Worm (Caenorhabditis elegans): ENCODE measurements around the gene T22D1.8.

The T22D1.8 gene

ce11 chrIV:6905947-6906489 lies at the start of gene T22D1.8, which contains the start of gene T22D1.17:
Gene T22D1.8, minus strand, starts transcription at chrIV:6906348.
Gene T22D1.17, plus strand, starts transcription at chrIV:6905997.
- no peak for TF ChIP-seq ztf-29 (GFP tag; IDR thresholded peaks at IDR 0.05)
- TF ChIP-seq T22C8.4 (GFP tag; IDR thresholded peaks at IDR 0.05) = no peak
- no peak for TF ChIP-seq tab-1 (GFP tag; IDR thresholded peaks at IDR 0.05)
- TF ChIP-seq med-1 (GFP tag; optimal IDR thresholded peaks at IDR 0.05; ENCODE audit: insufficient read depth) = no peak
- no peak for TF ChIP-seq ref-1 (GFP tag; conservative IDR thresholded peaks at IDR 0.05)
- TF ChIP-seq klf-2 (GFP tag; conservative IDR thresholded peaks at IDR 0.05) = no peak
- no peak for TF ChIP-seq flt-1 (GFP tag; IDR thresholded peaks at IDR 0.05)
- no peak for TF ChIP-seq cog-1 (tag; optimal IDR thresholded peaks at IDR 0.05)
- TF ChIP-seq ztf-23 (GFP tag; IDR thresholded peaks at IDR 0.05) = no peak

- TF ChIP-seq ztf-23 (GFP tag; IDR thresholded peaks at IDR 0.05) (no peak), cog-1 (tag; optimal IDR thresholded peaks at IDR 0.05) (no peak), med-1 (GFP tag; optimal IDR thresholded peaks at IDR 0.05; ENCODE audit: insufficient read depth) (no peak), tab-1 (GFP tag; IDR thresholded peaks at IDR 0.05) (no peak), T22C8.4 (GFP tag; IDR thresholded peaks at IDR 0.05) (no peak), ref-1 (GFP tag; conservative IDR thresholded peaks at IDR 0.05) (no peak), ztf-29 (GFP tag; IDR thresholded peaks at IDR 0.05) (no peak), flt-1 (GFP tag; IDR thresholded peaks at IDR 0.05) (no peak), klf-2 (GFP tag; conservative IDR thresholded peaks at IDR 0.05) (no peak)
Observed at ce11 chrIV:6954682-6955081, 48.5 kb upstream of the T22D1.8 start.

ce11 chrIV:6951259-6951658 lies 45.1 kb upstream of the T22D1.8 start:
- TF ChIP-seq ztf-29 (GFP tag; IDR thresholded peaks at IDR 0.05) (no peak), klf-2 (GFP tag; conservative IDR thresholded peaks at IDR 0.05) (no peak), ref-1 (GFP tag; conservative IDR thresholded peaks at IDR 0.05) (no peak), T22C8.4 (GFP tag; IDR thresholded peaks at IDR 0.05) (no peak), tab-1 (GFP tag; IDR thresholded peaks at IDR 0.05) (no peak), ztf-23 (GFP tag; IDR thresholded peaks at IDR 0.05) (no peak), cog-1 (tag; optimal IDR thresholded peaks at IDR 0.05) (no peak), med-1 (GFP tag; optimal IDR thresholded peaks at IDR 0.05; ENCODE audit: insufficient read depth) (no peak), flt-1 (GFP tag; IDR thresholded peaks at IDR 0.05) (no peak)

ce11 chrIV:6946832-6947231 lies 40.7 kb upstream of the T22D1.8 start:
- TF ChIP-seq ref-1 (GFP tag; conservative IDR thresholded peaks at IDR 0.05) (no peak), ztf-23 (GFP tag; IDR thresholded peaks at IDR 0.05) (no peak)

ce11 chrIV:6941101-6941500 lies 35.0 kb upstream of the T22D1.8 start:
- no peak for TF ChIP-seq flt-1 (GFP tag; IDR thresholded peaks at IDR 0.05)
- no peak for TF ChIP-seq ztf-23 (GFP tag; IDR thresholded peaks at IDR 0.05)
- TF ChIP-seq med-1 (GFP tag; optimal IDR thresholded peaks at IDR 0.05; ENCODE audit: insufficient read depth) = no peak
- no peak for TF ChIP-seq klf-2 (GFP tag; conservative IDR thresholded peaks at IDR 0.05)

ce11 chrIV:6937548-6937947 lies 31.4 kb upstream of the T22D1.8 start, which contains the start of gene npr-12:
Gene npr-12, minus strand, starts transcription at chrIV:6937648.
- TF ChIP-seq cog-1 (tag; optimal IDR thresholded peaks at IDR 0.05) (no peak), ref-1 (GFP tag; conservative IDR thresholded peaks at IDR 0.05) (no peak), ztf-29 (GFP tag; IDR thresholded peaks at IDR 0.05) (no peak), klf-2 (GFP tag; conservative IDR thresholded peaks at IDR 0.05) (no peak), ztf-23 (GFP tag; IDR thresholded peaks at IDR 0.05) (no peak), T22C8.4 (GFP tag; IDR thresholded peaks at IDR 0.05) (no peak), flt-1 (GFP tag; IDR thresholded peaks at IDR 0.05) (no peak), med-1 (GFP tag; optimal IDR thresholded peaks at IDR 0.05; ENCODE audit: insufficient read depth) (no peak), tab-1 (GFP tag; IDR thresholded peaks at IDR 0.05) (no peak)

ce11 chrIV:6928417-6928816 lies 22.3 kb upstream of the T22D1.8 start, which contains the start of gene cest-6:
Gene cest-6, minus strand, starts transcription at chrIV:6928517.
- no peak for TF ChIP-seq ztf-29 (GFP tag; IDR thresholded peaks at IDR 0.05)
- TF ChIP-seq tab-1 (GFP tag; IDR thresholded peaks at IDR 0.05) = no peak
- no peak for TF ChIP-seq ztf-23 (GFP tag; IDR thresholded peaks at IDR 0.05)
- TF ChIP-seq med-1 (GFP tag; optimal IDR thresholded peaks at IDR 0.05; ENCODE audit: insufficient read depth) = no peak
- no peak for TF ChIP-seq klf-2 (GFP tag; conservative IDR thresholded peaks at IDR 0.05)
- TF ChIP-seq flt-1 (GFP tag; IDR thresholded peaks at IDR 0.05) = no peak

ce11 chrIV:6925520-6925919 lies 19.4 kb upstream of the T22D1.8 start:
- TF ChIP-seq tab-1 (GFP tag; IDR thresholded peaks at IDR 0.05) (no peak), med-1 (GFP tag; optimal IDR thresholded peaks at IDR 0.05; ENCODE audit: insufficient read depth) (no peak), flt-1 (GFP tag; IDR thresholded peaks at IDR 0.05) (no peak), cog-1 (tag; optimal IDR thresholded peaks at IDR 0.05) (no peak)

ce11 chrIV:6923070-6923469 lies 16.9 kb upstream of the T22D1.8 start, which contains the start of gene T22D1.1:
Gene T22D1.1, plus strand, starts transcription at chrIV:6923370.
- no peak for TF ChIP-seq tab-1 (GFP tag; IDR thresholded peaks at IDR 0.05)
- no peak for TF ChIP-seq klf-2 (GFP tag; conservative IDR thresholded peaks at IDR 0.05)
- no peak for TF ChIP-seq ztf-23 (GFP tag; IDR thresholded peaks at IDR 0.05)
- TF ChIP-seq ref-1 (GFP tag; conservative IDR thresholded peaks at IDR 0.05) = no peak
- no peak for TF ChIP-seq T22C8.4 (GFP tag; IDR thresholded peaks at IDR 0.05)
- no peak for TF ChIP-seq med-1 (GFP tag; optimal IDR thresholded peaks at IDR 0.05; ENCODE audit: insufficient read depth)
- no peak for TF ChIP-seq flt-1 (GFP tag; IDR thresholded peaks at IDR 0.05)
- no peak for TF ChIP-seq cog-1 (tag; optimal IDR thresholded peaks at IDR 0.05)
- no peak for TF ChIP-seq ztf-29 (GFP tag; IDR thresholded peaks at IDR 0.05)

- TF ChIP-seq cog-1 (tag; optimal IDR thresholded peaks at IDR 0.05) (no peak), flt-1 (GFP tag; IDR thresholded peaks at IDR 0.05) (no peak), T22C8.4 (GFP tag; IDR thresholded peaks at IDR 0.05) (no peak), tab-1 (GFP tag; IDR thresholded peaks at IDR 0.05) (no peak), ztf-23 (GFP tag; IDR thresholded peaks at IDR 0.05) (no peak)
Observed at ce11 chrIV:6920063-6920462, 13.9 kb upstream of the T22D1.8 start, which contains the start of gene T22D1.18. Gene T22D1.18, minus strand, starts transcription at chrIV:6920163.

Measured in whole organism, midembryonic.